Fruit fly (Drosophila melanogaster): Measurements from ENCODE around the gene FASN1.

The FASN1 gene

DNA sequence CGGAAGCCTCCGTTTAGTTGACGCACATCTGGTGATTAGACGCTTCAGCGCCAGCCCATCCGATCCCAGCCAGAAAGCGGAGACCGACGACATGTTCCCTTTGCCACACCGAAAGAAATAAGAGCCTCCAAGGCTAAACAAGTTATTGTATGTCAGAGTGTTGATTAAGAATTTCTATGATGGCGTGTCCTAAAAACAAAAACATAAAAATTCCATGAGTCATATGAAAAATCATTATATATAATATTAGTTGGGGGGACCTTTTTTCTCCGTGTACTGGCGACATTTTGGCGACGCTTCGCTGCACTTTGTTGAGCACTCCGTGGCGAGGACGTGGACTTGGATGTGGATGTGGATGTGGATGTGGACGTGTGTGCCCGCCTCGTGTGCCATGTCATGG lies 43.6 kb upstream of the FASN1 start (continued):
- TF ChIP-seq CG17385 (GFP tag; optimal IDR thresholded peaks at IDR 0.05) (no peak), CG1529 (GFP tag; optimal IDR thresholded peaks at IDR 0.05) (peak; percentile 6), sug (tag; optimal IDR thresholded peaks at IDR 0.05) (no peak), CG2202 (tag; optimal IDR thresholded peaks at IDR 0.05) (no peak), CG11504 (tag; optimal IDR thresholded peaks at IDR 0.05) (no peak), Med (GFP tag) (peak; percentile 21), CG12942 (GFP tag; optimal IDR thresholded peaks at IDR 0.05) (no peak), sisA (GFP tag; IDR thresholded peaks at IDR 0.05) (peak; percentile 64), CG5953 (GFP tag; IDR thresholded peaks at IDR 0.05) (no peak), Awh (GFP tag; IDR thresholded peaks at IDR 0.05) (no peak), CG14860 (GFP tag; IDR thresholded peaks at IDR 0.05; ENCODE audit: partially characterized antibody) (no peak), tup (GFP tag; optimal IDR thresholded peaks at IDR 0.05) (peak; percentile 26), nerfin-1 (tag; optimal IDR thresholded peaks at IDR 0.05) (no peak), en (GFP tag; optimal IDR thresholded peaks at IDR 0.05) (no peak), CG15601 (tag; optimal IDR thresholded peaks at IDR 0.05) (no peak), bcd (GFP tag; optimal IDR thresholded peaks at IDR 0.05) (peak; percentile 29), CG2712 (tag; optimal IDR thresholded peaks at IDR 0.05) (peak; percentile 53), mirr (GFP tag; optimal IDR thresholded peaks at IDR 0.05) (no peak), CG10979 (tag; optimal IDR thresholded peaks at IDR 0.05) (peak; percentile 57), vvl (GFP tag; IDR thresholded peaks at IDR 0.05) (peak; percentile 56; the same call in 1 of the 2 replicates), br (optimal IDR thresholded peaks at IDR 0.05) (no peak), CG9817 (tag; optimal IDR thresholded peaks at IDR 0.05) (no peak), Atf3 (GFP tag; optimal IDR thresholded peaks at IDR 0.05) (no peak), CG1603 (tag; optimal IDR thresholded peaks at IDR 0.05) (no peak), CG17568 (GFP tag; optimal IDR thresholded peaks at IDR 0.05) (no peak), Opbp (GFP tag; IDR thresholded peaks at IDR 0.05; ENCODE audit: partially characterized antibody) (no peak), CG6683 (GFP tag; optimal IDR thresholded peaks at IDR 0.05) (no peak), Rfx (GFP tag; IDR thresholded peaks at IDR 0.05) (peak; percentile 47), CG6813 (GFP tag; optimal IDR thresholded peaks at IDR 0.05) (no peak), ind (GFP tag; optimal IDR thresholded peaks at IDR 0.05) (peak; percentile 29), fd3F (GFP tag; optimal IDR thresholded peaks at IDR 0.05) (no peak), NfI (GFP tag; optimal IDR thresholded peaks at IDR 0.05) (no peak), CG6654 (GFP tag; optimal IDR thresholded peaks at IDR 0.05) (no peak)

DNA sequence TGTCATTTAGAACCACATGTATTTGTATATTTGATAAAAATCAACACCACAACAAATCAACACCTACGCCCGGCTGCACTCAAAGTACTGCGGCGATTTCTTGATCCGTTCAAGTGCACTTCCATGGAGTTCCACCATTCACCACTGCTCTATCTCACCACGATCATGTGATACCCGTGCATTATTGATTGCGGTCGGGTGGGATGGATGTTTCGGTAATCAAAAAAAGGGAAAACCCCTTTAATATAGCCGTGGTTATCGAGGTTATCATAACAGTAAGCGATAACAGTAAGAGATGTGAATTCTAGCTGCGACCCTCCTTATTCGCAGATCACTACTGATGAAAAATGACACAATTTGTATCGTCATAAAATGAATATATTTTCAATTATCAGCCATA lies 38.2 kb upstream of the FASN1 start, which contains the start of the genes CG17224 and CG17264:
Gene CG17224 (minus strand): TSS at position 97 of the 400 bp plus-strand sequence.
Gene CG17264 (plus strand): TSS at position 297 of the 400 bp plus-strand sequence.
- TF ChIP-seq trem (tag; optimal IDR thresholded peaks at IDR 0.05) (peak; percentile 20), luna (GFP tag; optimal IDR thresholded peaks at IDR 0.05) (no peak), CG14014 (GFP tag; IDR thresholded peaks at IDR 0.05) (no peak), Lim3 (GFP tag; IDR thresholded peaks at IDR 0.05) (no peak), ato (GFP tag; IDR thresholded peaks at IDR 0.05; ENCODE audit: partially characterized antibody) (no peak), Jarid2 (GFP tag; optimal IDR thresholded peaks at IDR 0.05) (no peak), CG8924 (tag; optimal IDR thresholded peaks at IDR 0.05) (no peak), HLH4C (GFP tag; IDR thresholded peaks at IDR 0.05; ENCODE audit: partially characterized antibody) (no peak), slp2 (GFP tag; optimal IDR thresholded peaks at IDR 0.05) (no peak), tup (GFP tag; optimal IDR thresholded peaks at IDR 0.05) (no peak), zen2 (GFP tag; IDR thresholded peaks at IDR 0.05; ENCODE audit: partially characterized antibody) (no peak), pan (optimal IDR thresholded peaks at IDR 0.05) (no peak), pan (GFP tag; optimal IDR thresholded peaks at IDR 0.05 in 1 of 2, IDR thresholded peaks at IDR 0.05 in 1 of 2) (no peak), jing (GFP tag; optimal IDR thresholded peaks at IDR 0.05) (no peak), Oli (tag; optimal IDR thresholded peaks at IDR 0.05) (no peak), stwl (tag; optimal IDR thresholded peaks at IDR 0.05) (peak; percentile 37), HLHmδ (GFP tag; optimal IDR thresholded peaks at IDR 0.05) (peak; percentile 52), sens (GFP tag) (peak; percentile 73), Med (GFP tag) (peak; percentile 3), sr (GFP tag; IDR thresholded peaks at IDR 0.05) (peak; percentile 45; the same call in 1 of the 3 replicates), chm (GFP tag; IDR thresholded peaks at IDR 0.05) (no peak), CG3995 (GFP tag; optimal IDR thresholded peaks at IDR 0.05) (no peak)
